Fruit fly (Drosophila melanogaster) whole organism, prepupa: ENCODE results near the gene CAH5.

Experiments used
- Blimp-1 ChIP-seq: fragments of 200-800 bp; sonication (Bioruptor generic); optimal IDR thresholded peaks from 3 replicates; lab custom pipeline; 2017; ENCODE audit warnings: missing biosample characterization, missing genetic modification characterization, mild to moderate bottlenecking, moderate library complexity, missing genetic modification reagents
- CG10631 ChIP-seq: fragments of 200-800 bp; sonication (Bioruptor generic); optimal IDR thresholded peaks from 2 replicates; lab custom pipeline; 2016; ENCODE audit warnings: missing biosample characterization, missing genetic modification characterization
- CG10669 ChIP-seq: fragments of 200-800 bp; sonication (Bioruptor generic); optimal IDR thresholded peaks from 3 replicates; lab custom pipeline; 2018; ENCODE audit warnings: missing biosample characterization, mild to moderate bottlenecking, missing genetic modification characterization, moderate library complexity
- CG11902 ChIP-seq: fragments of 200-800 bp; sonication (Bioruptor generic); optimal IDR thresholded peaks from 3 replicates; lab custom pipeline; 2016; ENCODE audit warnings: missing biosample characterization, missing genetic modification characterization
- CG15336 ChIP-seq: fragments of 200-800 bp; sonication (Bioruptor generic); IDR thresholded peaks from 2 replicates; pipeline ENCODE4 v1.3.6; 2022; ENCODE audit warnings: missing biosample characterization, missing genetic modification characterization
- CG1621 ChIP-seq: fragments of 200-800 bp; sonication (Bioruptor generic); optimal IDR thresholded peaks from 3 replicates; lab custom pipeline; 2018; ENCODE audit warnings: missing biosample characterization, mild to moderate bottlenecking, missing genetic modification characterization
- CG31627 ChIP-seq: fragments of 200-800 bp; sonication (Bioruptor generic); optimal IDR thresholded peaks from 3 replicates; lab custom pipeline; 2016; ENCODE audit warnings: missing biosample characterization, missing genetic modification characterization
- CG32006 ChIP-seq: fragments of 200-800 bp; sonication (Bioruptor generic); optimal IDR thresholded peaks from 3 replicates; lab custom pipeline; 2017; ENCODE audit warnings: missing biosample characterization, mild to moderate bottlenecking, missing genetic modification characterization
- CG34406 ChIP-seq: fragments of 200-800 bp; sonication (Bioruptor generic); optimal IDR thresholded peaks from 3 replicates; lab custom pipeline; 2016; ENCODE audit warnings: missing biosample characterization, missing genetic modification characterization
- CG3919 ChIP-seq: fragments of 200-800 bp; sonication (Bioruptor generic); optimal IDR thresholded peaks from 3 replicates; lab custom pipeline; 2016; ENCODE audit warnings: missing biosample characterization, missing genetic modification characterization
- CG6163 ChIP-seq: fragments of 200-800 bp; sonication (Bioruptor generic); IDR thresholded peaks from 3 replicates; pipeline ENCODE4 v1.3.6; 2022; ENCODE audit warnings: missing biosample characterization, missing genetic modification characterization
- CG6792 ChIP-seq: fragments of 200-800 bp; sonication (Bioruptor generic); optimal IDR thresholded peaks from 3 replicates; lab custom pipeline; 2016; ENCODE audit warnings: missing biosample characterization, missing genetic modification characterization
- CG6808 ChIP-seq: fragments of 200-800 bp; sonication (Bioruptor generic); optimal IDR thresholded peaks from 3 replicates; lab custom pipeline; 2017; ENCODE audit warnings: missing biosample characterization, missing genetic modification characterization, mild to moderate bottlenecking, moderate library complexity, missing genetic modification reagents
- CG6854 ChIP-seq: fragments of 200-800 bp; sonication (Bioruptor generic); optimal IDR thresholded peaks from 2 replicates; lab custom pipeline; 2017; ENCODE audit warnings: missing biosample characterization, mild to moderate bottlenecking, missing genetic modification characterization
- CG7368 ChIP-seq: fragments of 200-800 bp; sonication (Bioruptor generic); optimal IDR thresholded peaks from 3 replicates; lab custom pipeline; 2016; ENCODE audit warnings: missing biosample characterization, missing genetic modification characterization
- CG8119 ChIP-seq: fragments of 200-800 bp; sonication (Bioruptor generic); IDR thresholded peaks from 3 replicates; pipeline ENCODE4 v1.3.6; 2022; ENCODE audit warnings: missing biosample characterization, missing genetic modification characterization
- CG9139 ChIP-seq: fragments of 200-800 bp; sonication (Bioruptor generic); optimal IDR thresholded peaks from 3 replicates; lab custom pipeline; 2017; ENCODE audit warnings: missing biosample characterization, mild to moderate bottlenecking, missing genetic modification characterization
- Eip75B ChIP-seq: fragments of 200-800 bp; sonication (Bioruptor generic); optimal IDR thresholded peaks from 3 replicates; lab custom pipeline; 2016; ENCODE audit warnings: missing biosample characterization, missing genetic modification characterization
- Eip78C ChIP-seq: fragments of 200-800 bp; sonication (Bioruptor generic); peaks from one replicate; lab custom pipeline; 2016; ENCODE audit warnings: missing biosample characterization, missing genetic modification characterization
- Eip93F ChIP-seq: fragments of 200-800 bp; sonication (Bioruptor generic); optimal IDR thresholded peaks from 2 replicates; lab custom pipeline; 2016; ENCODE audit warnings: missing biosample characterization, mild to moderate bottlenecking, missing genetic modification characterization
- Ets21C ChIP-seq: fragments of 200-800 bp; sonication (Bioruptor generic); optimal IDR thresholded peaks from 3 replicates; lab custom pipeline; 2016; ENCODE audit warnings: missing biosample characterization, missing genetic modification characterization
- Hr38 ChIP-seq: sonication (Bioruptor generic); optimal IDR thresholded peaks from 2 replicates; lab custom pipeline; 2016; ENCODE audit warnings: missing biosample characterization, missing genetic modification characterization
- Hr39 ChIP-seq: fragments of 200-800 bp; sonication (Bioruptor generic); optimal IDR thresholded peaks from 2 replicates; lab custom pipeline; 2016; ENCODE audit warnings: missing biosample characterization, missing genetic modification characterization
- Lpt ChIP-seq: fragments of 200-800 bp; sonication (Bioruptor generic); optimal IDR thresholded peaks from 3 replicates; lab custom pipeline; 2016; ENCODE audit warnings: missing biosample characterization, missing genetic modification characterization
- Met ChIP-seq: fragments of 200-800 bp; sonication (Bioruptor generic); optimal IDR thresholded peaks from 3 replicates; lab custom pipeline; 2016; ENCODE audit warnings: missing biosample characterization, missing genetic modification characterization
- OdsH ChIP-seq: fragments of 200-800 bp; sonication (Bioruptor generic); optimal IDR thresholded peaks from 3 replicates; lab custom pipeline; 2016; ENCODE audit warnings: missing biosample characterization, missing genetic modification characterization
- Smox ChIP-seq: fragments of 200-800 bp; sonication (Bioruptor generic); optimal IDR thresholded peaks from 3 replicates; lab custom pipeline; 2016; ENCODE audit warnings: missing biosample characterization, missing genetic modification characterization
- Sox102F ChIP-seq: fragments of 200-800 bp; sonication (Bioruptor generic); optimal IDR thresholded peaks from 2 replicates; lab custom pipeline; 2016; ENCODE audit warnings: missing biosample characterization, mild to moderate bottlenecking, missing genetic modification characterization
- Sox14 ChIP-seq: fragments of 200-800 bp; sonication (Bioruptor generic); optimal IDR thresholded peaks from 3 replicates; lab custom pipeline; 2016; ENCODE audit warnings: missing biosample characterization, missing genetic modification characterization
- achi ChIP-seq: fragments of 200-800 bp; sonication (Bioruptor generic); optimal IDR thresholded peaks from 3 replicates; lab custom pipeline; 2016; ENCODE audit warnings: missing biosample characterization, missing genetic modification characterization
- acj6 ChIP-seq: fragments of 200-800 bp; sonication (Bioruptor generic); optimal IDR thresholded peaks from 3 replicates; lab custom pipeline; 2016; ENCODE audit warnings: missing biosample characterization, missing genetic modification characterization
- cyc ChIP-seq: fragments of 200-800 bp; sonication (Bioruptor generic); optimal IDR thresholded peaks from 3 replicates; lab custom pipeline; 2016; ENCODE audit warnings: missing biosample characterization, missing genetic modification characterization
- dac ChIP-seq: fragments of 200-800 bp; sonication (Bioruptor generic); optimal IDR thresholded peaks from 2 replicates; lab custom pipeline; 2017; ENCODE audit warnings: missing biosample characterization, mild to moderate bottlenecking, missing genetic modification characterization
- eg ChIP-seq: fragments of 200-800 bp; sonication (Bioruptor generic); IDR thresholded peaks from 3 replicates; pipeline ENCODE4 v1.3.6; 2022; ENCODE audit warnings: missing biosample characterization, missing genetic modification characterization
- esn ChIP-seq: fragments of 200-800 bp; sonication (Bioruptor generic); optimal IDR thresholded peaks from 2 replicates; lab custom pipeline; 2016; ENCODE audit warnings: missing biosample characterization, mild to moderate bottlenecking, missing genetic modification characterization, moderate library complexity
- fd59A ChIP-seq: fragments of 200-800 bp; sonication (Bioruptor generic); optimal IDR thresholded peaks from 2 replicates; lab custom pipeline; 2017; ENCODE audit warnings: missing biosample characterization, mild to moderate bottlenecking, missing genetic modification characterization, missing genetic modification reagents
- fkh ChIP-seq: fragments of 200-800 bp; sonication (Bioruptor generic); optimal IDR thresholded peaks from 3 replicates; lab custom pipeline; 2017; ENCODE audit warnings: missing biosample characterization, mild to moderate bottlenecking, missing genetic modification characterization, moderate library complexity
- lz ChIP-seq: fragments of 200-800 bp; sonication (Bioruptor generic); optimal IDR thresholded peaks from 3 replicates; lab custom pipeline; 2016; ENCODE audit warnings: missing biosample characterization, missing genetic modification characterization
- net ChIP-seq: fragments of 200-800 bp; sonication (Bioruptor generic); optimal IDR thresholded peaks from 3 replicates; lab custom pipeline; 2016; ENCODE audit warnings: missing biosample characterization, missing genetic modification characterization
- salr ChIP-seq, 2 experiments: fragments of 200-800 bp; sonication (Bioruptor generic); optimal IDR thresholded peaks; 3 replicates each; lab custom pipeline; 2016 to 2018; ENCODE audit warnings: missing biosample characterization in 2 of 2, missing genetic modification characterization in 2 of 2, mild to moderate bottlenecking in 1 of 2
- ss ChIP-seq, 2 experiments: fragments of 200-800 bp; sonication (Bioruptor generic); optimal IDR thresholded peaks; 2 replicates in 1 of 2; 3 replicates in 1 of 2; lab custom pipeline; 2017 to 2018; ENCODE audit warnings: mild to moderate bottlenecking in 2 of 2, missing biosample characterization in 2 of 2, missing genetic modification characterization in 2 of 2, moderate library complexity in 1 of 2
- svp ChIP-seq: fragments of 200-800 bp; sonication (Bioruptor generic); peaks from one replicate; lab custom pipeline; 2016; ENCODE audit warnings: missing biosample characterization, missing genetic modification characterization
- topi ChIP-seq: fragments of 200-800 bp; sonication (Bioruptor generic); optimal IDR thresholded peaks from 3 replicates; lab custom pipeline; 2016; ENCODE audit warnings: missing biosample characterization, missing genetic modification characterization
- vri ChIP-seq: fragments of 200-800 bp; sonication (Bioruptor generic); optimal IDR thresholded peaks from 3 replicates; lab custom pipeline; 2016; ENCODE audit warnings: missing biosample characterization, mild to moderate bottlenecking, missing genetic modification characterization

Gene CAH5

DNA sequence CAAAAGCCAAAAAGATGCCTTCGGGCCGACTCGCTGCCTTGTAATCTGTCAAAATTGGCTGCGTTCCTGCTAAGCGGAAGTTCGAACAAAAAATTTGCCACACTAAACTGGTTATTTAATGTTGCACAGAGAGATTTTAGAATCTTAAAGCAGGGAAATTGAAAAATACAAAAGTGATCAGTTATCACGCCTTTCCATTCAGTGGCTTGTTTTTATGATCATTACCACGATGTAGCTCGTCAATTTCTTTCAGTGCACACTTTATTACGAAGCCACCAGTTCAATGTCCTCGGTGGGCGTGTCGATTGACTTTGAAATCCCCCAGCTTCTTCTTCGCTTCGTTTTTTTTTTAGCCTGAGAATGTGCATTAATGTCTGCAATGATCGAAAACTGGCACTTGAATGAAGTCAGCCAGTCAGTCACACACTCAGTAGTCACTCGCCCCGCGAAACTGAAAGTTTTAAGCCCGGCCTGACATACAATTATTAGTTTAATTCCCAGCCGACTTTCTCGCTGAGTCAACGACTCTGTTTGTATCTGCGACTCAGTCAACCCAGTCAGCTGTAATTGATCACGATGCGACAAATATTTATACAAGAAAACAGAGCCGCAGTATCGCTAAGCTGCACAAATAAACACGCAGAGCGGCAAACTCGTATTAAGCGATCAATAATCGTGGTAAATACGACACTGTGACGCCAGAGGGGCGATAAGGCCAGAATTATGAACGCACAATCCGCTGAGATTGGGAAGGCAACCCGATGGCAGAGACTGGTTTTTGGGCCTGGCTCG lies 46.7 kb downstream of the CAH5 start:
- TF ChIP-seq CG9139: no peak
- TF ChIP-seq Hr39 (GFP tag; lab: Kevin White, UChicago): peak; percentile 84
- no peak for TF ChIP-seq salr (GFP tag; optimal IDR thresholded peaks at IDR 0.05; lab: Kevin White, UChicago)
- peak; percentile 45 for TF ChIP-seq CG3919
- no peak for TF ChIP-seq fd59A (GFP tag; lab: Kevin White, UChicago)
- TF ChIP-seq topi: peak; percentile 84
- peak; percentile 39 for TF ChIP-seq CG6854 (GFP tag; lab: Kevin White, UChicago)
- no peak for TF ChIP-seq CG1621 (tag; lab: Kevin White, UChicago)
- no peak for TF ChIP-seq net
- no peak for TF ChIP-seq CG15336 (GFP tag; lab: Robert Waterston, UW)
- peak; percentile 81 for TF ChIP-seq CG31627 (GFP tag; lab: Kevin White, UChicago)
- TF ChIP-seq Smox: peak; percentile 72
- TF ChIP-seq Hr38 (GFP tag; lab: Kevin White, UChicago): no peak
- TF ChIP-seq Lpt: no peak
- peak; percentile 64 for TF ChIP-seq Eip93F (GFP tag; lab: Kevin White, UChicago)
- TF ChIP-seq CG8119: no peak
- no peak for TF ChIP-seq CG6808 (GFP tag; lab: Kevin White, UChicago)
- TF ChIP-seq CG11902 (GFP tag; lab: Kevin White, UChicago): no peak
- TF ChIP-seq lz: peak; percentile 81
- TF ChIP-seq ss (GFP tag; optimal IDR thresholded peaks at IDR 0.05; lab: Kevin White, UChicago): no peak
- TF ChIP-seq Blimp-1 (GFP tag; lab: Kevin White, UChicago): peak; percentile 46
- peak; percentile 88 for TF ChIP-seq esn (GFP tag; lab: Kevin White, UChicago)
- TF ChIP-seq Sox102F (GFP tag; lab: Kevin White, UChicago): peak; percentile 84
- TF ChIP-seq CG10631 (GFP tag; lab: Kevin White, UChicago): peak; percentile 25
- TF ChIP-seq dac (GFP tag; lab: Kevin White, UChicago): no peak
- peak; percentile 69 for TF ChIP-seq fkh (GFP tag; lab: Kevin White, UChicago)
- TF ChIP-seq Eip75B (GFP tag; lab: Kevin White, UChicago): peak; percentile 28
- TF ChIP-seq eg: peak; percentile 32; the same call in 1 of the 3 replicates
- peak; percentile 34 for TF ChIP-seq Sox14 (GFP tag; lab: Kevin White, UChicago)
- peak; percentile 21 for TF ChIP-seq achi (GFP tag; lab: Kevin White, UChicago)
- peak; percentile 81 for TF ChIP-seq cyc
- peak; percentile 69 for TF ChIP-seq vri (GFP tag; lab: Kevin White, UChicago)
- peak; percentile 73 for TF ChIP-seq Ets21C (GFP tag; lab: Kevin White, UChicago)
- TF ChIP-seq Eip78C (GFP tag; lab: Kevin White, UChicago): peak; percentile 60
- TF ChIP-seq svp (GFP tag; lab: Kevin White, UChicago): peak; percentile 93
- TF ChIP-seq CG34406 (GFP tag; lab: Kevin White, UChicago): peak; percentile 15
- peak; percentile 45 for TF ChIP-seq CG6792 (GFP tag; lab: Kevin White, UChicago)
- TF ChIP-seq OdsH (GFP tag; lab: Kevin White, UChicago): peak; percentile 21
- TF ChIP-seq acj6 (GFP tag; lab: Kevin White, UChicago): peak; percentile 21
- TF ChIP-seq CG6163 (GFP tag; lab: Robert Waterston, UW): peak; percentile 71
- TF ChIP-seq CG10669: no peak
- TF ChIP-seq Met (GFP tag; lab: Kevin White, UChicago): peak; percentile 84
- TF ChIP-seq CG7368 (GFP tag; lab: Kevin White, UChicago): no peak
- peak; percentile 24 for TF ChIP-seq CG32006 (GFP tag; lab: Kevin White, UChicago)
